Worm (Caenorhabditis elegans) whole organism, midembryonic: ENCODE measurements around the gene ins-2.
"Not testable (repeated sequence)": the region's sequence is repeated elsewhere in the genome, so short reads cannot be mapped to it uniquely, and the experiment has no call there.

Experiments
- T22C8.4 ChIP-seq: fragments of 200-800 bp; sonication (Bioruptor generic); IDR thresholded peaks from 2 replicates; pipeline ENCODE4 v1.3.6; 2022; ENCODE audit warnings: missing genetic modification characterization, missing compliant biosample characterization
- flt-1 ChIP-seq: fragments of 200-800 bp; sonication (Bioruptor generic); IDR thresholded peaks from 2 replicates; pipeline ENCODE4 v1.3.6; 2022; ENCODE audit warnings: missing genetic modification characterization, missing compliant biosample characterization
- klf-2 ChIP-seq: fragments of 200-800 bp; sonication (Bioruptor generic); conservative IDR thresholded peaks from 2 replicates; pipeline ENCODE4 v1.3.6; 2022; ENCODE audit warnings: missing genetic modification reagents, missing genetic modification characterization, missing compliant biosample characterization
- med-1 ChIP-seq: sonication (generic microtip); optimal IDR thresholded peaks from 2 replicates; lab custom pipeline; 2017; ENCODE audit warnings: missing genetic modification characterization, mild to moderate bottlenecking, missing compliant biosample characterization, antibody characterized with exemption, missing genetic modification reagents; ENCODE audit not compliant: insufficient read depth

DNA sequence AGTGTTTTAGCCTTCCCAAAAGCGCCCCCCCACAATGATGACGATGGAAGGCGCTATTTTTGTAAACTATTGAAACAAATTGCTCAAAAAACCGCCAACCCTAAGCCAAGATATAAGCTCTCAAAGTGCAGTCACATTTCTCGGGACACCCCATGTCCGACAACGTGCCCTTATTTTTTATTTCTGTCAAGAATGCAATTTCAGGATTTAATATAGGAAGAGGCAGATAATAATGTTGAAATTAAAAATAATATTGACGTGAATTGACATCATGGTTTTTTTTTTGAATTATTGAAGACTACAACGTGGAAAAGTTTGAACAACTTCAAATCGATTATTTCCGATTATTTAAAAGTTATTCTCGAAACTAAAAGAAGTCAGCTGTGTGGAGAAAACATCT, 25.7 kb downstream of the ins-2 start, which contains the start of gene ZK84.2:
- TF ChIP-seq T22C8.4; flt-1 (GFP tag; lab: Robert Waterston, UW); klf-2 (GFP tag; lab: Robert Waterston, UW); med-1 (GFP tag; lab: Kevin White, UChicago): not testable (repeated sequence)
